Fruit fly (Drosophila melanogaster) whole organism, embryonic: ENCODE results near the gene SkpD.

Experiments used
- ATbp ChIP-seq: fragments of 200-800 bp; sonication (Bioruptor generic); optimal IDR thresholded peaks from 2 replicates; lab custom pipeline; 2017; ENCODE audit warnings: missing biosample characterization, mild to moderate bottlenecking, missing genetic modification characterization, missing genetic modification reagents
- Bdp1 ChIP-seq: fragments of 200-800 bp; sonication (Bioruptor generic); optimal IDR thresholded peaks from 3 replicates; lab custom pipeline; 2016; ENCODE audit warnings: missing biosample characterization, missing genetic modification characterization
- BtbVII ChIP-seq: fragments of 200-800 bp; sonication (Bioruptor generic); optimal IDR thresholded peaks from 3 replicates; lab custom pipeline; 2017; ENCODE audit warnings: missing biosample characterization, mild to moderate bottlenecking, missing genetic modification characterization
- CG10209 ChIP-seq: fragments of 200-800 bp; sonication (Bioruptor generic); optimal IDR thresholded peaks from 3 replicates; lab custom pipeline; 2017; ENCODE audit warnings: missing biosample characterization, mild to moderate bottlenecking, missing genetic modification characterization, missing genetic modification reagents
- CG12071 ChIP-seq: fragments of 200-800 bp; sonication (Bioruptor generic); optimal IDR thresholded peaks from 3 replicates; lab custom pipeline; 2018; ENCODE audit warnings: missing biosample characterization, mild to moderate bottlenecking, missing genetic modification characterization
- CG12155 ChIP-seq: fragments of 200-800 bp; sonication (Bioruptor generic); optimal IDR thresholded peaks from 3 replicates; lab custom pipeline; 2016; ENCODE audit warnings: missing biosample characterization, missing genetic modification characterization
- CG13296 ChIP-seq: fragments of 200-800 bp; sonication (Bioruptor generic); optimal IDR thresholded peaks from 3 replicates; lab custom pipeline; 2018; ENCODE audit warnings: missing biosample characterization, mild to moderate bottlenecking, missing genetic modification characterization
- CG15011 ChIP-seq: fragments of 200-800 bp; sonication (Bioruptor generic); optimal IDR thresholded peaks from 3 replicates; lab custom pipeline; 2018; ENCODE audit warnings: missing biosample characterization, mild to moderate bottlenecking, missing genetic modification characterization
- CG1603 ChIP-seq: fragments of 200-800 bp; sonication (Bioruptor generic); optimal IDR thresholded peaks from 2 replicates; lab custom pipeline; 2019; ENCODE audit warnings: missing biosample characterization, mild to moderate bottlenecking, missing genetic modification characterization, moderate library complexity
- CG16779 ChIP-seq: fragments of 200-800 bp; sonication (Bioruptor generic); IDR thresholded peaks from 2 replicates; pipeline ENCODE4 v1.3.6; 2022; ENCODE audit warnings: missing biosample characterization, missing genetic modification characterization
- CG18619 ChIP-seq: fragments of 200-800 bp; sonication (Bioruptor generic); optimal IDR thresholded peaks from 3 replicates; lab custom pipeline; 2017; ENCODE audit warnings: missing biosample characterization, mild to moderate bottlenecking, missing genetic modification characterization
- CG2120 ChIP-seq: fragments of 200-800 bp; sonication (Bioruptor generic); optimal IDR thresholded peaks from 3 replicates; lab custom pipeline; 2016; ENCODE audit warnings: missing biosample characterization, missing genetic modification characterization
- CG30403 ChIP-seq: fragments of 200-800 bp; sonication (Bioruptor generic); optimal IDR thresholded peaks from 3 replicates; lab custom pipeline; 2016; ENCODE audit warnings: missing biosample characterization, missing genetic modification characterization
- CG3065 ChIP-seq: fragments of 200-800 bp; sonication (Bioruptor generic); optimal IDR thresholded peaks from 2 replicates; lab custom pipeline; 2016; ENCODE audit warnings: missing biosample characterization, missing genetic modification characterization
- CG31224 ChIP-seq: fragments of 200-800 bp; sonication (Bioruptor generic); IDR thresholded peaks from 2 replicates; pipeline ENCODE4 v1.3.6; 2022; ENCODE audit warnings: missing biosample characterization, missing genetic modification characterization
- CG31365 ChIP-seq: fragments of 200-800 bp; sonication (Bioruptor generic); optimal IDR thresholded peaks from 2 replicates; lab custom pipeline; 2018; ENCODE audit warnings: missing biosample characterization, mild to moderate bottlenecking, missing genetic modification characterization
- CG4360 ChIP-seq: fragments of 200-800 bp; sonication (Bioruptor generic); IDR thresholded peaks from 2 replicates; pipeline ENCODE4 v1.3.6; 2022; ENCODE audit warnings: missing biosample characterization, missing genetic modification characterization
- CG4820 ChIP-seq: fragments of 200-800 bp; sonication (Bioruptor generic); optimal IDR thresholded peaks from 3 replicates; lab custom pipeline; 2016; ENCODE audit warnings: missing biosample characterization, missing genetic modification characterization
- CG6272 ChIP-seq: fragments of 200-800 bp; sonication (Bioruptor generic); IDR thresholded peaks from 2 replicates; pipeline ENCODE4 v1.3.6; 2022; ENCODE audit warnings: missing biosample characterization, missing genetic modification characterization
- CG7271 ChIP-seq: fragments of 200-800 bp; sonication (Bioruptor generic); optimal IDR thresholded peaks from 2 replicates; lab custom pipeline; 2018; ENCODE audit warnings: missing biosample characterization, mild to moderate bottlenecking, missing genetic modification characterization, moderate library complexity
- CG7357 ChIP-seq: fragments of 200-800 bp; sonication (Bioruptor generic); IDR thresholded peaks from 3 replicates; pipeline ENCODE4 v1.3.6; 2022; ENCODE audit warnings: missing biosample characterization, missing genetic modification characterization
- CG7745 ChIP-seq: fragments of 200-800 bp; sonication (Bioruptor generic); optimal IDR thresholded peaks from 2 replicates; lab custom pipeline; 2018; ENCODE audit warnings: missing biosample characterization, mild to moderate bottlenecking, missing genetic modification characterization, moderate library complexity
- CG8290 ChIP-seq, 3 experiments: fragments of 200-800 bp; sonication (Bioruptor generic); optimal IDR thresholded peaks; 2 replicates each; lab custom pipeline; 2016 to 2019; ENCODE audit warnings: missing biosample characterization in 3 of 3, missing genetic modification characterization in 3 of 3, mild to moderate bottlenecking in 2 of 3, moderate library complexity in 1 of 3
- CG8478 ChIP-seq: fragments of >200 bp; optimal IDR thresholded peaks from 2 replicates; lab custom pipeline; 2018
- CG8924 ChIP-seq: fragments of 200-800 bp; optimal IDR thresholded peaks from 3 replicates; lab custom pipeline; 2019; ENCODE audit warnings: missing biosample characterization, mild to moderate bottlenecking, missing genetic modification characterization, moderate library complexity
- D19A ChIP-seq: fragments of 200-800 bp; optimal IDR thresholded peaks from 3 replicates; lab custom pipeline; 2019; ENCODE audit warnings: missing biosample characterization, mild to moderate bottlenecking, missing genetic modification characterization, moderate library complexity
- Deaf1 ChIP-seq: fragments of 200-800 bp; optimal IDR thresholded peaks from 3 replicates; lab custom pipeline; 2019; ENCODE audit warnings: missing biosample characterization, mild to moderate bottlenecking, missing genetic modification characterization, moderate library complexity
- Dek ChIP-seq: fragments of 200-800 bp; sonication (Bioruptor generic); optimal IDR thresholded peaks from 3 replicates; lab custom pipeline; 2019; ENCODE audit warnings: missing biosample characterization, mild to moderate bottlenecking, missing genetic modification characterization, moderate library complexity
- Dp ChIP-seq: fragments of 200-800 bp; sonication (Bioruptor generic); optimal IDR thresholded peaks from 2 replicates; lab custom pipeline; 2018; ENCODE audit warnings: missing biosample characterization, mild to moderate bottlenecking, missing genetic modification characterization, moderate library complexity
- GATAe ChIP-seq: fragments of 200-800 bp; sonication (Bioruptor generic); conservative IDR thresholded peaks from 2 replicates; pipeline ENCODE4 v1.3.6; 2022; ENCODE audit warnings: missing biosample characterization, missing genetic modification characterization
- NC2β ChIP-seq: fragments of 200-800 bp; sonication (Bioruptor generic); optimal IDR thresholded peaks from 2 replicates; lab custom pipeline; 2016; ENCODE audit warnings: missing biosample characterization, missing genetic modification characterization
- Neu2 ChIP-seq: fragments of 200-800 bp; sonication (Bioruptor generic); optimal IDR thresholded peaks from 3 replicates; lab custom pipeline; 2016; ENCODE audit warnings: missing biosample characterization, missing genetic modification characterization, borderline replicate concordance
- Ptx1 ChIP-seq: fragments of 200-800 bp; sonication (Bioruptor generic); IDR thresholded peaks from 2 replicates; pipeline ENCODE4 v1.3.6; 2022; ENCODE audit warnings: missing biosample characterization, missing genetic modification characterization
- Sry-δ ChIP-seq: fragments of 200-800 bp; sonication (Bioruptor generic); optimal IDR thresholded peaks from 2 replicates; lab custom pipeline; 2016; ENCODE audit warnings: missing biosample characterization, missing genetic modification characterization
- ash1 ChIP-seq: fragments of 200-800 bp; sonication (Bioruptor generic); optimal IDR thresholded peaks from 2 replicates; lab custom pipeline; 2018; ENCODE audit warnings: missing biosample characterization, mild to moderate bottlenecking, missing genetic modification characterization
- chn ChIP-seq: fragments of 200-800 bp; sonication (Bioruptor generic); optimal IDR thresholded peaks from 2 replicates; lab custom pipeline; 2016; ENCODE audit warnings: missing biosample characterization, missing genetic modification characterization
- corto ChIP-seq: fragments of 200-800 bp; sonication (Bioruptor generic); optimal IDR thresholded peaks from 2 replicates; lab custom pipeline; 2016; ENCODE audit warnings: missing biosample characterization, mild to moderate bottlenecking, missing genetic modification characterization, moderate library complexity
- disco-r ChIP-seq: fragments of 200-800 bp; sonication (Bioruptor generic); optimal IDR thresholded peaks from 2 replicates; lab custom pipeline; 2016; ENCODE audit warnings: missing biosample characterization, missing genetic modification characterization
- grn ChIP-seq: fragments of 200-800 bp; sonication (Bioruptor generic); optimal IDR thresholded peaks from 3 replicates; lab custom pipeline; 2017; ENCODE audit warnings: missing biosample characterization, missing genetic modification characterization
- h ChIP-seq: fragments of >200 bp; optimal IDR thresholded peaks from 2 replicates; lab custom pipeline; 2017
- hb ChIP-seq: fragments of 200-800 bp; sonication (Bioruptor generic); IDR thresholded peaks from 3 replicates; pipeline ENCODE4 v1.3.6; 2022; ENCODE audit warnings: missing biosample characterization, missing genetic modification characterization; ENCODE audit not compliant: partially characterized antibody
- hth ChIP-seq: fragments of >200 bp; optimal IDR thresholded peaks from 2 replicates; lab custom pipeline; 2017; ENCODE audit warnings: inconsistent platforms
- jing ChIP-seq: fragments of 200-800 bp; sonication (Bioruptor generic); optimal IDR thresholded peaks from 2 replicates; lab custom pipeline; 2018; ENCODE audit warnings: missing biosample characterization, mild to moderate bottlenecking, missing genetic modification characterization
- maf-S ChIP-seq: fragments of 200-800 bp; sonication (Bioruptor generic); optimal IDR thresholded peaks from 2 replicates; lab custom pipeline; 2016; ENCODE audit warnings: missing biosample characterization, missing genetic modification characterization
- peb ChIP-seq: fragments of 200-800 bp; sonication (Bioruptor generic); IDR thresholded peaks from 2 replicates; pipeline ENCODE4 v1.3.6; 2022; ENCODE audit warnings: missing biosample characterization, missing genetic modification characterization
- pnt ChIP-seq: fragments of 200-800 bp; sonication (Bioruptor generic); optimal IDR thresholded peaks from 3 replicates; lab custom pipeline; 2016; ENCODE audit warnings: missing biosample characterization, missing genetic modification characterization
- pros ChIP-seq: fragments of 200-800 bp; sonication (Bioruptor generic); optimal IDR thresholded peaks from 3 replicates; lab custom pipeline; 2019; ENCODE audit warnings: missing biosample characterization, mild to moderate bottlenecking, missing genetic modification characterization, moderate library complexity
- psq ChIP-seq: fragments of 200-800 bp; sonication (Bioruptor generic); optimal IDR thresholded peaks from 2 replicates; lab custom pipeline; 2017; ENCODE audit warnings: missing biosample characterization, missing genetic modification characterization
- rib ChIP-seq: fragments of 200-800 bp; sonication (Bioruptor generic); IDR thresholded peaks from 2 replicates; pipeline ENCODE4 v1.3.6; 2022; ENCODE audit warnings: missing biosample characterization, missing genetic modification characterization
- sens ChIP-seq: fragments of 200-800 bp; sonication (Bioruptor generic); peaks from one replicate; lab custom pipeline; 2016; ENCODE audit warnings: missing biosample characterization, missing genetic modification characterization
- sens-2 ChIP-seq: fragments of 200-800 bp; sonication (Bioruptor generic); IDR thresholded peaks from 2 replicates; pipeline ENCODE4 v1.3.6; 2022; ENCODE audit warnings: missing biosample characterization, missing genetic modification characterization
- wek ChIP-seq: fragments of 200-800 bp; sonication (Bioruptor generic); optimal IDR thresholded peaks from 3 replicates; lab custom pipeline; 2018; ENCODE audit warnings: missing biosample characterization, mild to moderate bottlenecking, missing genetic modification characterization, moderate library complexity
- zfh1 ChIP-seq: fragments of 200-800 bp; sonication (Bioruptor generic); IDR thresholded peaks from 3 replicates; pipeline ENCODE4 v1.3.6; 2022; ENCODE audit warnings: missing biosample characterization, missing genetic modification characterization

Gene SkpD

DNA sequence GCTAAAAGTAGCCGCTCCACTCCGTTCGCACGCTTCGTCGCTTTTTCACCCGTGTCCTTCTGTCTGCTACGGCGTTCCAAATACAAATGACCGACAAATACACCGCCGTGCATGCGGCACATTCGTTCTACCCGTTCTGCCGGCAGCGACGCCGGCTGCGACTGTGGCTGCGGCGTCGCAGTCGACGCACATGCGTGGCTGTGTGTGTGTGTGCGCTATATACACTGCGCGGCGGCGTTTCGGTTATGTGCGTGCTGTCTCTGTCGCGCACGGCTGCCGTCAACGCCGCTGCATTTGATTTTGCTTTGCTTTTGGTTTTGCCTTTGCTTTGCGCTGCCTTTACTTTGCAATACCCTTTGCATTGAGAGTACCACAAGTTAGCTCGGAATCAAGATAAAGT is 29.1 kb upstream of the SkpD start, which contains the start of gene zld (continued):
- TF ChIP-seq corto (GFP tag; lab: Kevin White, UChicago) (no peak), pnt (GFP tag; lab: Kevin White, UChicago) (no peak), CG30403 (no peak), hth (no peak), CG31224 (no peak), CG8290 (GFP tag; optimal IDR thresholded peaks at IDR 0.05; lab: Kevin White, UChicago) (no peak), CG8290 (tag; optimal IDR thresholded peaks at IDR 0.05; lab: Kevin White, UChicago) (peak in 1 of 2 experiments; percentile 32), BtbVII (GFP tag; lab: Kevin White, UChicago) (no peak), CG31365 (tag; lab: Kevin White, UChicago) (no peak), CG2120 (GFP tag; lab: Kevin White, UChicago) (no peak), zfh1 (GFP tag; lab: Robert Waterston, UW) (peak; percentile 54; the same call in 2 of the 3 replicates), jing (GFP tag; lab: Kevin White, UChicago) (no peak), Bdp1 (GFP tag; lab: Kevin White, UChicago) (no peak), CG18619 (GFP tag; lab: Kevin White, UChicago) (no peak), CG7357 (GFP tag; lab: Robert Waterston, UW) (no peak), Deaf1 (tag; lab: Kevin White, UChicago) (peak; percentile 36), CG3065 (no peak), CG8478 (no peak), Neu2 (GFP tag; lab: Kevin White, UChicago) (no peak), ash1 (GFP tag; lab: Kevin White, UChicago) (no peak), CG4820 (no peak), CG12071 (no peak), sens (peak; percentile 85), sens-2 (GFP tag; lab: Robert Waterston, UW) (no peak), CG10209 (GFP tag; lab: Kevin White, UChicago) (no peak), rib (GFP tag; lab: Robert Waterston, UW) (0 out of 2 replicates have a peak, but pooled peaks have one; percentile 34), chn (GFP tag; lab: Kevin White, UChicago) (no peak), D19A (tag; lab: Kevin White, UChicago) (no peak), maf-S (GFP tag; lab: Kevin White, UChicago) (no peak), CG1603 (tag; lab: Kevin White, UChicago) (no peak), GATAe (GFP tag; lab: Robert Waterston, UW) (no peak), CG8924 (tag; lab: Kevin White, UChicago) (peak; percentile 43), wek (GFP tag; lab: Kevin White, UChicago) (peak; percentile 1), CG12155 (GFP tag; lab: Kevin White, UChicago) (no peak), CG13296 (GFP tag; lab: Kevin White, UChicago) (no peak), CG7745 (tag; lab: Kevin White, UChicago) (no peak), pros (GFP tag; lab: Kevin White, UChicago) (peak; percentile 43), Ptx1 (GFP tag; lab: Robert Waterston, UW) (no peak), CG6272 (GFP tag; lab: Robert Waterston, UW) (no peak), Dek (tag; lab: Kevin White, UChicago) (no peak), grn (GFP tag; lab: Kevin White, UChicago) (no peak), hb (GFP tag; lab: Robert Waterston, UW) (no peak), disco-r (GFP tag; lab: Kevin White, UChicago) (no peak), CG16779 (GFP tag; lab: Robert Waterston, UW) (no peak), h (lab: Kevin White, UChicago) (no peak), psq (no peak), peb (GFP tag; lab: Robert Waterston, UW) (no peak), CG7271 (tag; lab: Kevin White, UChicago) (no peak), Dp (GFP tag; lab: Kevin White, UChicago) (no peak), Sry-δ (GFP tag; lab: Kevin White, UChicago) (no peak), CG15011 (GFP tag; lab: Kevin White, UChicago) (no peak), CG4360 (GFP tag; lab: Robert Waterston, UW) (peak; percentile 49), NC2β (no peak), ATbp (GFP tag; lab: Kevin White, UChicago) (peak; percentile 83)
